In the genomic region with DNA sequence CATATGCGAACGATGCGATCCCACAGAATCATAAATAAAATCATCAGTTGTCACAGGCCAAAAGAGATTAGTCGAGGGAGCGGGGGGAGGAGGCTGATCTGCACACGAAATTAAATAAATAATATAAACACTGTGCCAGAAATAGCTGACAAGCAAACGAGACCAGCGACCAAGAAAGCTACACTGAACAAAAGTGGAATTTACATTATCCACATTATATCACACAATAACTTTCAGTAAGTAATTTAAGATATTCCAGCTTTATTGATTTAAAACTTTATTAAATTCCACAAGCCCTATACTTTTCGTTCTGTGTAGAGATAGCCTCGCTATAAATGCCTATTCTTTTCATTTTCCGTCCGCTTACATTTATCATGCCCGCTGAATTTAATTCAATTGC, we compare ENCODE assay signal across 1 fruit fly cellular context.
A peak's percentile ranks its signal among the peaks of the same experiment; 100 is the strongest.
TF ChIP-seq lines count a peak whose summit lies in the region.

No protein-coding gene starts in this region.

TF ChIP-seq in whole organism, embryonic, 481 proteins besides CTCF, POLR2A, EP300 and RAD21 (continued from another document and continues in another):
- no peak for TF ChIP-seq ash1 (GFP tag; optimal IDR thresholded peaks at IDR 0.05; lab: Kevin White, UChicago)
- TF ChIP-seq CoRest (tag; optimal IDR thresholded peaks at IDR 0.05; lab: Kevin White, UChicago), result peak; percentile 80
- TF ChIP-seq CG8765 (GFP tag; IDR thresholded peaks at IDR 0.05; lab: Robert Waterston, UW), result no peak; the same call in 1 of the 2 replicates
- TF ChIP-seq CG2875 (GFP tag; optimal IDR thresholded peaks at IDR 0.05; lab: Kevin White, UChicago), result peak; percentile 65
- TF ChIP-seq Lim3 (GFP tag; IDR thresholded peaks at IDR 0.05; lab: Robert Waterston, UW), result 0 out of 2 replicates have a peak, but pooled peaks have one; percentile 24
- TF ChIP-seq CG5245 (GFP tag; optimal IDR thresholded peaks at IDR 0.05; lab: Kevin White, UChicago), result peak; percentile 68
- peak; percentile 37 for TF ChIP-seq Lhr (GFP tag; optimal IDR thresholded peaks at IDR 0.05; lab: Kevin White, UChicago)
- no peak for TF ChIP-seq Dref (GFP tag; IDR thresholded peaks at IDR 0.05; lab: Robert Waterston, UW)
- TF ChIP-seq sens (GFP tag; lab: Kevin White, UChicago), result peak; percentile 92
- peak; percentile 85 for TF ChIP-seq Hsf (GFP tag; optimal IDR thresholded peaks at IDR 0.05; lab: Kevin White, UChicago)
- no peak for TF ChIP-seq Neu2 (GFP tag; optimal IDR thresholded peaks at IDR 0.05; lab: Kevin White, UChicago; ENCODE audit: borderline replicate concordance)
- TF ChIP-seq Kr (GFP tag; optimal IDR thresholded peaks at IDR 0.05; lab: Kevin White, UChicago), result no peak
- TF ChIP-seq CG8359 (GFP tag; optimal IDR thresholded peaks at IDR 0.05; lab: Kevin White, UChicago; ENCODE audit: borderline replicate concordance), result peak; percentile 28
- peak; percentile 75 for TF ChIP-seq repo (GFP tag; optimal IDR thresholded peaks at IDR 0.05; lab: Kevin White, UChicago)
- peak; percentile 63 for TF ChIP-seq Dip3 (GFP tag; optimal IDR thresholded peaks at IDR 0.05; lab: Kevin White, UChicago)
- no peak; the same call in none of the 3 replicates for TF ChIP-seq Mrtf (GFP tag; IDR thresholded peaks at IDR 0.05; lab: Robert Waterston, UW)
- TF ChIP-seq CG10274 (GFP tag; optimal IDR thresholded peaks at IDR 0.05; lab: Kevin White, UChicago), result no peak
- peak; percentile 87 for TF ChIP-seq ara (GFP tag; IDR thresholded peaks at IDR 0.05; lab: Robert Waterston, UW)
- TF ChIP-seq slp2 (GFP tag; optimal IDR thresholded peaks at IDR 0.05; lab: Kevin White, UChicago), result peak; percentile 75
- TF ChIP-seq gfzf (GFP tag; optimal IDR thresholded peaks at IDR 0.05; lab: Kevin White, UChicago), result no peak
- no peak for TF ChIP-seq HmgD (GFP tag; optimal IDR thresholded peaks at IDR 0.05; lab: Kevin White, UChicago)
- peak; percentile 85 for TF ChIP-seq ap (GFP tag; IDR thresholded peaks at IDR 0.05; lab: Robert Waterston, UW)
- peak; percentile 36 for TF ChIP-seq CG6854 (GFP tag; optimal IDR thresholded peaks at IDR 0.05; lab: Kevin White, UChicago)
- peak; percentile 83 for TF ChIP-seq lilli (GFP tag; optimal IDR thresholded peaks at IDR 0.05; lab: Kevin White, UChicago)
- TF ChIP-seq crp (GFP tag; optimal IDR thresholded peaks at IDR 0.05; lab: Kevin White, UChicago), result peak in 1 of 2 experiments; percentile 3
- TF ChIP-seq Hmr (GFP tag; optimal IDR thresholded peaks at IDR 0.05; lab: Kevin White, UChicago), result peak; percentile 79
- peak; percentile 40 for TF ChIP-seq Mes4 (GFP tag; optimal IDR thresholded peaks at IDR 0.05; lab: Kevin White, UChicago)
- TF ChIP-seq Antp (GFP tag; optimal IDR thresholded peaks at IDR 0.05; lab: Kevin White, UChicago), result peak; percentile 67
- TF ChIP-seq CG4360 (GFP tag; IDR thresholded peaks at IDR 0.05; lab: Robert Waterston, UW), result no peak
- peak; percentile 73 for TF ChIP-seq CG12219 (GFP tag; optimal IDR thresholded peaks at IDR 0.05; lab: Kevin White, UChicago)
- peak; percentile 77 for TF ChIP-seq fd96Cb (tag; optimal IDR thresholded peaks at IDR 0.05; lab: Kevin White, UChicago)
- no peak for TF ChIP-seq pros (GFP tag; optimal IDR thresholded peaks at IDR 0.05; lab: Kevin White, UChicago)
- TF ChIP-seq CG11247 (GFP tag; IDR thresholded peaks at IDR 0.05; lab: Robert Waterston, UW), result peak; percentile 85
- peak; percentile 65 for TF ChIP-seq tio (GFP tag; optimal IDR thresholded peaks at IDR 0.05; lab: Kevin White, UChicago)
- TF ChIP-seq zen2 (GFP tag; IDR thresholded peaks at IDR 0.05; lab: Robert Waterston, UW; ENCODE audit: partially characterized antibody), result no peak
- TF ChIP-seq Scr (GFP tag; IDR thresholded peaks at IDR 0.05; lab: Robert Waterston, UW; ENCODE audit: partially characterized antibody), result no peak
- no peak for TF ChIP-seq br (optimal IDR thresholded peaks at IDR 0.05; lab: Kevin White, UChicago)
- peak; percentile 66 for TF ChIP-seq Nf-YA (GFP tag; IDR thresholded peaks at IDR 0.05; lab: Robert Waterston, UW)
- peak; percentile 90 for TF ChIP-seq row (GFP tag; IDR thresholded peaks at IDR 0.05; lab: Robert Waterston, UW)
- TF ChIP-seq CG14860 (GFP tag; IDR thresholded peaks at IDR 0.05; lab: Robert Waterston, UW; ENCODE audit: partially characterized antibody), result no peak
- peak; percentile 76 for TF ChIP-seq ind (GFP tag; optimal IDR thresholded peaks at IDR 0.05; lab: Kevin White, UChicago)
- TF ChIP-seq Bgb (GFP tag; IDR thresholded peaks at IDR 0.05; lab: Robert Waterston, UW; ENCODE audit: partially characterized antibody), result no peak
- TF ChIP-seq TFAM (GFP tag; optimal IDR thresholded peaks at IDR 0.05; lab: Kevin White, UChicago), result no peak
- TF ChIP-seq bigmax (GFP tag; optimal IDR thresholded peaks at IDR 0.05; lab: Kevin White, UChicago), result no peak
- no peak for TF ChIP-seq tna (GFP tag; IDR thresholded peaks at IDR 0.05; lab: Robert Waterston, UW; ENCODE audit: partially characterized antibody)
- peak; percentile 66 for TF ChIP-seq jumu (GFP tag; optimal IDR thresholded peaks at IDR 0.05; lab: Kevin White, UChicago)
- TF ChIP-seq seq (GFP tag; IDR thresholded peaks at IDR 0.05; lab: Robert Waterston, UW), result peak; percentile 88
- TF ChIP-seq CG13296 (GFP tag; optimal IDR thresholded peaks at IDR 0.05; lab: Kevin White, UChicago), result peak; percentile 63
- no peak for TF ChIP-seq knrl (GFP tag; IDR thresholded peaks at IDR 0.05; lab: Robert Waterston, UW; ENCODE audit: partially characterized antibody)
- no peak for TF ChIP-seq CG9876 (GFP tag; optimal IDR thresholded peaks at IDR 0.05; lab: Kevin White, UChicago)
- TF ChIP-seq pzg (GFP tag; optimal IDR thresholded peaks at IDR 0.05; lab: Kevin White, UChicago), result no peak
- no peak for TF ChIP-seq Hr39 (optimal IDR thresholded peaks at IDR 0.05; lab: Kevin White, UChicago)
- no peak for TF ChIP-seq CG15479 (GFP tag; optimal IDR thresholded peaks at IDR 0.05; lab: Kevin White, UChicago)
- peak; percentile 88 for TF ChIP-seq lmd (GFP tag; IDR thresholded peaks at IDR 0.05; lab: Robert Waterston, UW)
- peak; percentile 59 for TF ChIP-seq salm (tag; optimal IDR thresholded peaks at IDR 0.05; lab: Kevin White, UChicago)
- peak; percentile 58 for TF ChIP-seq CG16815 (GFP tag; optimal IDR thresholded peaks at IDR 0.05; lab: Kevin White, UChicago)
- TF ChIP-seq CG15269 (tag; optimal IDR thresholded peaks at IDR 0.05; lab: Kevin White, UChicago), result peak; percentile 88
- TF ChIP-seq lbe (GFP tag; optimal IDR thresholded peaks at IDR 0.05; lab: Kevin White, UChicago), result peak; percentile 52
- peak; percentile 83 for TF ChIP-seq nmo (GFP tag; optimal IDR thresholded peaks at IDR 0.05; lab: Kevin White, UChicago)
- peak; percentile 91 for TF ChIP-seq CG32532 (GFP tag; IDR thresholded peaks at IDR 0.05; lab: Robert Waterston, UW)
- TF ChIP-seq CG12769 (tag; optimal IDR thresholded peaks at IDR 0.05; lab: Kevin White, UChicago), result peak; percentile 70
- peak; percentile 6 for TF ChIP-seq CG4617 (GFP tag; optimal IDR thresholded peaks at IDR 0.05; lab: Kevin White, UChicago; ENCODE audit: borderline replicate concordance)
- TF ChIP-seq Rx (GFP tag; IDR thresholded peaks at IDR 0.05; lab: Robert Waterston, UW), result peak; percentile 72
- no peak for TF ChIP-seq abd-A (tag; optimal IDR thresholded peaks at IDR 0.05; lab: Kevin White, UChicago)
- no peak for TF ChIP-seq MESR4 (GFP tag; optimal IDR thresholded peaks at IDR 0.05; lab: Kevin White, UChicago)
- TF ChIP-seq CG3995 (GFP tag; optimal IDR thresholded peaks at IDR 0.05; lab: Kevin White, UChicago), result no peak
- TF ChIP-seq MBD-R2 (GFP tag; IDR thresholded peaks at IDR 0.05; lab: Robert Waterston, UW), result no peak; the same call in 1 of the 2 replicates
- TF ChIP-seq CG12104 (GFP tag; optimal IDR thresholded peaks at IDR 0.05; lab: Kevin White, UChicago), result peak; percentile 51
- TF ChIP-seq CG1647 (GFP tag; optimal IDR thresholded peaks at IDR 0.05; lab: Kevin White, UChicago), result peak; percentile 45
- no peak for TF ChIP-seq Dfd (GFP tag; optimal IDR thresholded peaks at IDR 0.05; lab: Kevin White, UChicago)
- TF ChIP-seq zfh2 (GFP tag; optimal IDR thresholded peaks at IDR 0.05; lab: Kevin White, UChicago), result peak; percentile 70
- peak; percentile 41 for TF ChIP-seq Nf-YC (tag; optimal IDR thresholded peaks at IDR 0.05; lab: Kevin White, UChicago)
- TF ChIP-seq yki (optimal IDR thresholded peaks at IDR 0.05; lab: Kevin White, UChicago), result no peak
- TF ChIP-seq CG14050 (GFP tag; IDR thresholded peaks at IDR 0.05; lab: Robert Waterston, UW), result peak; percentile 78
- TF ChIP-seq peb (GFP tag; IDR thresholded peaks at IDR 0.05; lab: Robert Waterston, UW), result peak; percentile 37; the same call in 1 of the 2 replicates
- TF ChIP-seq CG8290 (GFP tag; optimal IDR thresholded peaks at IDR 0.05; lab: Kevin White, UChicago), result no peak
- peak in 1 of 2 experiments; percentile 82 for TF ChIP-seq CG8290 (tag; optimal IDR thresholded peaks at IDR 0.05; lab: Kevin White, UChicago)
- peak; percentile 49 for TF ChIP-seq Ets97D (GFP tag; optimal IDR thresholded peaks at IDR 0.05; lab: Kevin White, UChicago)
- peak; percentile 72 for TF ChIP-seq CG17829 (tag; optimal IDR thresholded peaks at IDR 0.05; lab: Kevin White, UChicago)
- TF ChIP-seq CG14441 (GFP tag; IDR thresholded peaks at IDR 0.05; lab: Robert Waterston, UW), result peak; percentile 86; the same call in 1 of the 2 replicates
- TF ChIP-seq lov (optimal IDR thresholded peaks at IDR 0.05; lab: Kevin White, UChicago), result no peak
- peak; percentile 78; the same call in 1 of the 3 replicates for TF ChIP-seq lov (GFP tag; IDR thresholded peaks at IDR 0.05; lab: Robert Waterston, UW)
- peak; percentile 53 for TF ChIP-seq CG9437 (GFP tag; optimal IDR thresholded peaks at IDR 0.05; lab: Kevin White, UChicago)
- peak; percentile 49 for TF ChIP-seq CG30431 (GFP tag; optimal IDR thresholded peaks at IDR 0.05; lab: Kevin White, UChicago)
- TF ChIP-seq p53 (GFP tag; optimal IDR thresholded peaks at IDR 0.05; lab: Kevin White, UChicago), result no peak
- peak; percentile 63 for TF ChIP-seq CG6765 (GFP tag; optimal IDR thresholded peaks at IDR 0.05; lab: Kevin White, UChicago)
- TF ChIP-seq Oli (tag; optimal IDR thresholded peaks at IDR 0.05; lab: Kevin White, UChicago), result peak; percentile 81
- no peak for TF ChIP-seq CG34376 (GFP tag; optimal IDR thresholded peaks at IDR 0.05; lab: Kevin White, UChicago)
- TF ChIP-seq schlank (tag; optimal IDR thresholded peaks at IDR 0.05; lab: Kevin White, UChicago), result peak; percentile 36
- peak; percentile 75 for TF ChIP-seq CG3407 (GFP tag; optimal IDR thresholded peaks at IDR 0.05; lab: Kevin White, UChicago)
- TF ChIP-seq al (GFP tag; IDR thresholded peaks at IDR 0.05; lab: Robert Waterston, UW), result peak; percentile 86
- TF ChIP-seq CG13894 (tag; optimal IDR thresholded peaks at IDR 0.05; lab: Kevin White, UChicago), result no peak
- 0 out of 2 replicates have a peak, but pooled peaks have one; percentile 41 for TF ChIP-seq aop (GFP tag; IDR thresholded peaks at IDR 0.05; lab: Robert Waterston, UW)
- TF ChIP-seq GATAe (GFP tag; conservative IDR thresholded peaks at IDR 0.05; lab: Robert Waterston, UW), result peak; percentile 42; the same call in 1 of the 2 replicates
- TF ChIP-seq HLHmδ (GFP tag; optimal IDR thresholded peaks at IDR 0.05; lab: Kevin White, UChicago), result no peak
- TF ChIP-seq stc (GFP tag; IDR thresholded peaks at IDR 0.05; lab: Robert Waterston, UW), result peak; percentile 86; the same call in 1 of the 2 replicates
- TF ChIP-seq CG4282 (GFP tag; optimal IDR thresholded peaks at IDR 0.05; lab: Kevin White, UChicago), result peak; percentile 37
- TF ChIP-seq Hr51 (GFP tag; optimal IDR thresholded peaks at IDR 0.05; lab: Kevin White, UChicago), result peak; percentile 55 to 84
- peak; percentile 80 for TF ChIP-seq Hr3 (GFP tag; optimal IDR thresholded peaks at IDR 0.05; lab: Kevin White, UChicago)
- no peak for TF ChIP-seq mirr (GFP tag; optimal IDR thresholded peaks at IDR 0.05; lab: Kevin White, UChicago)
- peak; percentile 53; the same call in 1 of the 3 replicates for TF ChIP-seq sr (GFP tag; IDR thresholded peaks at IDR 0.05; lab: Robert Waterston, UW)
- peak; percentile 79 for TF ChIP-seq CG17612 (GFP tag; IDR thresholded peaks at IDR 0.05; lab: Robert Waterston, UW)
- no peak for TF ChIP-seq amos (GFP tag; IDR thresholded peaks at IDR 0.05; lab: Robert Waterston, UW; ENCODE audit: partially characterized antibody)
- TF ChIP-seq CG8281 (tag; optimal IDR thresholded peaks at IDR 0.05; lab: Kevin White, UChicago), result peak; percentile 24
- TF ChIP-seq sd (tag; optimal IDR thresholded peaks at IDR 0.05; lab: Kevin White, UChicago), result peak; percentile 30
- TF ChIP-seq CG9215 (GFP tag; IDR thresholded peaks at IDR 0.05; lab: Robert Waterston, UW), result no peak; the same call in 1 of the 2 replicates
- peak; percentile 64; the same call in 1 of the 2 replicates for TF ChIP-seq CG1024 (GFP tag; IDR thresholded peaks at IDR 0.05; lab: Robert Waterston, UW)
- peak; percentile 57 for TF ChIP-seq CG4854 (GFP tag; optimal IDR thresholded peaks at IDR 0.05; lab: Kevin White, UChicago)
- no peak for TF ChIP-seq Tbp (GFP tag; optimal IDR thresholded peaks at IDR 0.05; lab: Kevin White, UChicago)
- peak; percentile 88 for TF ChIP-seq tgo (GFP tag; IDR thresholded peaks at IDR 0.05; lab: Robert Waterston, UW)
- TF ChIP-seq Dbx (GFP tag; IDR thresholded peaks at IDR 0.05; lab: Robert Waterston, UW), result no peak; the same call in 1 of the 3 replicates
- peak; percentile 89 for TF ChIP-seq gce (GFP tag; IDR thresholded peaks at IDR 0.05; lab: Robert Waterston, UW)
- TF ChIP-seq CG7786 (GFP tag; optimal IDR thresholded peaks at IDR 0.05; lab: Kevin White, UChicago), result peak; percentile 61
- peak; percentile 40 for TF ChIP-seq en (GFP tag; optimal IDR thresholded peaks at IDR 0.05; lab: Kevin White, UChicago)
- peak; percentile 87 for TF ChIP-seq cwo (GFP tag; optimal IDR thresholded peaks at IDR 0.05; lab: Kevin White, UChicago)
- TF ChIP-seq CG9817 (tag; optimal IDR thresholded peaks at IDR 0.05; lab: Kevin White, UChicago), result peak; percentile 74
- peak; percentile 28 for TF ChIP-seq eyg (GFP tag; optimal IDR thresholded peaks at IDR 0.05; lab: Kevin White, UChicago)
- peak; percentile 87 for TF ChIP-seq CG17359 (tag; optimal IDR thresholded peaks at IDR 0.05; lab: Kevin White, UChicago)
- peak; percentile 61 for TF ChIP-seq CG10147 (GFP tag; optimal IDR thresholded peaks at IDR 0.05; lab: Kevin White, UChicago)
- no peak for TF ChIP-seq CG17912 (GFP tag; optimal IDR thresholded peaks at IDR 0.05; lab: Kevin White, UChicago)
- no peak for TF ChIP-seq hth (optimal IDR thresholded peaks at IDR 0.05; lab: Kevin White, UChicago)
- TF ChIP-seq CG10959 (GFP tag; IDR thresholded peaks at IDR 0.05; lab: Robert Waterston, UW), result no peak; the same call in 1 of the 2 replicates
- TF ChIP-seq scrt (GFP tag; optimal IDR thresholded peaks at IDR 0.05; lab: Kevin White, UChicago), result peak; percentile 50
- peak; percentile 57 for TF ChIP-seq CG12071 (GFP tag; optimal IDR thresholded peaks at IDR 0.05; lab: Kevin White, UChicago)
- TF ChIP-seq psq (GFP tag; optimal IDR thresholded peaks at IDR 0.05; lab: Kevin White, UChicago), result peak; percentile 33
